Fruit fly (Drosophila melanogaster) whole organism, embryonic: Measurements from ENCODE around the gene RpL6.

Source experiments
- Aef1 ChIP-seq: fragments of 200-800 bp; sonication (Bioruptor generic); IDR thresholded peaks from 3 replicates; pipeline ENCODE4 v1.3.6; 2022; ENCODE audit warnings: missing biosample characterization, missing genetic modification characterization
- Awh ChIP-seq: fragments of 200-800 bp; sonication (Bioruptor generic); IDR thresholded peaks from 2 replicates; pipeline ENCODE4, ENCODE4 v1.3.6; 2022; ENCODE audit warnings: missing biosample characterization, missing genetic modification characterization
- B-H2 ChIP-seq: fragments of 200-800 bp; sonication (Bioruptor generic); optimal IDR thresholded peaks from 2 replicates; lab custom pipeline; 2018; ENCODE audit warnings: missing biosample characterization, mild to moderate bottlenecking, missing genetic modification characterization
- BEAF-32 ChIP-seq: fragments of 200-800 bp; sonication (Bioruptor generic); optimal IDR thresholded peaks from 3 replicates; lab custom pipeline; 2017; ENCODE audit warnings: missing biosample characterization, missing genetic modification characterization, mild to moderate bottlenecking, moderate library complexity, missing genetic modification reagents
- C15 ChIP-seq: fragments of 200-800 bp; sonication (Bioruptor generic); IDR thresholded peaks from 3 replicates; pipeline ENCODE4 v1.3.6; 2022; ENCODE audit warnings: missing biosample characterization, missing genetic modification characterization
- CG10366 ChIP-seq: fragments of 200-800 bp; sonication (Bioruptor generic); IDR thresholded peaks from 2 replicates; pipeline ENCODE4 v1.3.6; 2022; ENCODE audit warnings: missing biosample characterization, missing genetic modification characterization
- CG10979 ChIP-seq: fragments of 200-800 bp; sonication (Bioruptor generic); optimal IDR thresholded peaks from 2 replicates; lab custom pipeline; 2018; ENCODE audit warnings: missing biosample characterization, mild to moderate bottlenecking, missing genetic modification characterization, moderate library complexity
- CG11247 ChIP-seq: fragments of 200-800 bp; sonication (Bioruptor generic); IDR thresholded peaks from 2 replicates; pipeline ENCODE4 v1.3.6; 2022; ENCODE audit warnings: missing biosample characterization, missing genetic modification characterization
- CG12236 ChIP-seq: fragments of 200-800 bp; sonication (Bioruptor generic); optimal IDR thresholded peaks from 2 replicates; lab custom pipeline; 2016; ENCODE audit warnings: missing biosample characterization, missing genetic modification characterization
- CG13894 ChIP-seq: fragments of 200-800 bp; sonication (Bioruptor generic); optimal IDR thresholded peaks from 3 replicates; lab custom pipeline; 2018; ENCODE audit warnings: missing biosample characterization, mild to moderate bottlenecking, missing genetic modification characterization, moderate library complexity
- CG14050 ChIP-seq: fragments of 200-800 bp; sonication (Bioruptor generic); IDR thresholded peaks from 3 replicates; pipeline ENCODE4 v1.3.6; 2022; ENCODE audit warnings: missing biosample characterization, missing genetic modification characterization
- CG15269 ChIP-seq: fragments of 200-800 bp; sonication (Bioruptor generic); optimal IDR thresholded peaks from 2 replicates; lab custom pipeline; 2018; ENCODE audit warnings: missing biosample characterization, mild to moderate bottlenecking, missing genetic modification characterization, moderate library complexity
- CG15479 ChIP-seq: fragments of 200-800 bp; sonication (Bioruptor generic); optimal IDR thresholded peaks from 3 replicates; lab custom pipeline; 2019; ENCODE audit warnings: missing biosample characterization, mild to moderate bottlenecking, missing genetic modification characterization, moderate library complexity
- CG1603 ChIP-seq: fragments of 200-800 bp; sonication (Bioruptor generic); optimal IDR thresholded peaks from 2 replicates; lab custom pipeline; 2019; ENCODE audit warnings: missing biosample characterization, mild to moderate bottlenecking, missing genetic modification characterization, moderate library complexity
- CG17568 ChIP-seq: fragments of 200-800 bp; sonication (Bioruptor generic); optimal IDR thresholded peaks from 2 replicates; lab custom pipeline; 2018; ENCODE audit warnings: missing biosample characterization, mild to moderate bottlenecking, missing genetic modification characterization, moderate library complexity
- CG1792 ChIP-seq: fragments of 200-800 bp; sonication (Bioruptor generic); optimal IDR thresholded peaks from 2 replicates; lab custom pipeline; 2016; ENCODE audit warnings: missing biosample characterization, missing genetic modification characterization
- CG18262 ChIP-seq: fragments of 200-800 bp; optimal IDR thresholded peaks from 3 replicates; lab custom pipeline; 2019; ENCODE audit warnings: missing biosample characterization, mild to moderate bottlenecking, missing genetic modification characterization, moderate library complexity
- CG18476 ChIP-seq: fragments of 200-800 bp; sonication (Bioruptor generic); optimal IDR thresholded peaks from 2 replicates; lab custom pipeline; 2016; ENCODE audit warnings: missing biosample characterization, mild to moderate bottlenecking, missing genetic modification characterization
- CG31224 ChIP-seq: fragments of 200-800 bp; sonication (Bioruptor generic); IDR thresholded peaks from 2 replicates; pipeline ENCODE4 v1.3.6; 2022; ENCODE audit warnings: missing biosample characterization, missing genetic modification characterization
- CG32772 ChIP-seq: fragments of 200-800 bp; sonication (Bioruptor generic); IDR thresholded peaks from 2 replicates; pipeline ENCODE4 v1.3.6; 2022; ENCODE audit warnings: missing biosample characterization, missing genetic modification characterization
- CG4730 ChIP-seq: fragments of 200-800 bp; sonication (Bioruptor generic); IDR thresholded peaks from 2 replicates; pipeline ENCODE4 v1.3.6; 2022; ENCODE audit warnings: missing biosample characterization, missing genetic modification characterization
- CG5953 ChIP-seq: fragments of 200-800 bp; sonication (Bioruptor generic); IDR thresholded peaks from 2 replicates; pipeline ENCODE4 v1.3.6; 2022; ENCODE audit warnings: missing biosample characterization, missing genetic modification characterization
- CG6254 ChIP-seq: fragments of 200-800 bp; sonication (Bioruptor generic); optimal IDR thresholded peaks from 3 replicates; lab custom pipeline; 2017; ENCODE audit warnings: mild to moderate bottlenecking, missing biosample characterization, missing genetic modification reagents, missing genetic modification characterization
- CG7786 ChIP-seq: fragments of 200-800 bp; sonication (Bioruptor generic); optimal IDR thresholded peaks from 2 replicates; lab custom pipeline; 2016; ENCODE audit warnings: missing biosample characterization, missing genetic modification characterization
- CG7987 ChIP-seq: fragments of 200-800 bp; sonication (Bioruptor generic); optimal IDR thresholded peaks from 2 replicates; lab custom pipeline; 2018; ENCODE audit warnings: missing biosample characterization, mild to moderate bottlenecking, missing genetic modification characterization, moderate library complexity
- CG8478 ChIP-seq: fragments of >200 bp; optimal IDR thresholded peaks from 2 replicates; lab custom pipeline; 2018
- CG9932 ChIP-seq: fragments of 200-800 bp; sonication (Bioruptor generic); IDR thresholded peaks from 2 replicates; pipeline ENCODE4 v1.3.6; 2022; ENCODE audit warnings: missing biosample characterization, missing genetic modification characterization
- Dbx ChIP-seq: fragments of 200-800 bp; sonication (Bioruptor generic); IDR thresholded peaks from 3 replicates; pipeline ENCODE4 v1.3.6; 2022; ENCODE audit warnings: missing biosample characterization, missing genetic modification characterization
- Dip3 ChIP-seq: fragments of 200-800 bp; sonication (Bioruptor generic); optimal IDR thresholded peaks from 3 replicates; lab custom pipeline; 2016; ENCODE audit warnings: missing biosample characterization, missing genetic modification characterization
- Hr3 ChIP-seq: fragments of 200-800 bp; sonication (Bioruptor generic); optimal IDR thresholded peaks from 3 replicates; lab custom pipeline; 2016; ENCODE audit warnings: missing biosample characterization, missing genetic modification characterization
- MBD-R2 ChIP-seq: fragments of 200-800 bp; sonication (Bioruptor generic); IDR thresholded peaks from 2 replicates; pipeline ENCODE4 v1.3.6; 2022; ENCODE audit warnings: missing biosample characterization, missing genetic modification characterization
- Meics ChIP-seq: fragments of 200-800 bp; sonication (Bioruptor generic); optimal IDR thresholded peaks from 2 replicates; lab custom pipeline; 2017; ENCODE audit warnings: missing biosample characterization, mild to moderate bottlenecking, missing genetic modification characterization
- Nf-YA ChIP-seq: fragments of 200-800 bp; sonication (Bioruptor generic); IDR thresholded peaks from 2 replicates; pipeline ENCODE4 v1.3.6; 2022; ENCODE audit warnings: missing biosample characterization, missing genetic modification characterization
- Ssrp ChIP-seq: fragments of 200-800 bp; sonication (Bioruptor generic); optimal IDR thresholded peaks from 2 replicates; lab custom pipeline; 2018; ENCODE audit warnings: missing biosample characterization, mild to moderate bottlenecking, missing genetic modification characterization, moderate library complexity
- ara ChIP-seq: fragments of 200-800 bp; sonication (Bioruptor generic); IDR thresholded peaks from 2 replicates; pipeline ENCODE4 v1.3.6; 2022; ENCODE audit warnings: missing biosample characterization, missing genetic modification characterization
- az2 ChIP-seq: fragments of 200-800 bp; sonication (Bioruptor generic); optimal IDR thresholded peaks from 3 replicates; lab custom pipeline; 2016; ENCODE audit warnings: missing biosample characterization, missing genetic modification characterization
- chinmo ChIP-seq: fragments of 200-800 bp; sonication (Bioruptor generic); IDR thresholded peaks from 4 replicates; pipeline ENCODE4 v1.3.6; 2022; ENCODE audit warnings: missing biosample characterization, missing genetic modification characterization; ENCODE audit not compliant: partially characterized antibody
- ewg ChIP-seq: fragments of 200-800 bp; sonication (Bioruptor generic); optimal IDR thresholded peaks from 3 replicates; lab custom pipeline; 2017; ENCODE audit warnings: mild to moderate bottlenecking, missing biosample characterization, missing genetic modification reagents, missing genetic modification characterization
- fd96Cb ChIP-seq: fragments of 200-800 bp; sonication (Bioruptor generic); optimal IDR thresholded peaks from 2 replicates; lab custom pipeline; 2018; ENCODE audit warnings: missing biosample characterization, mild to moderate bottlenecking, missing genetic modification characterization, moderate library complexity
- gce ChIP-seq: fragments of 200-800 bp; sonication (Bioruptor generic); IDR thresholded peaks from 3 replicates; pipeline ENCODE4 v1.3.6; 2022; ENCODE audit warnings: missing biosample characterization, missing genetic modification characterization
- hkb ChIP-seq, 2 experiments: fragments of 200-800 bp in 1 of 2; fragments of >200 bp in 1 of 2; sonication (Bioruptor generic) in 1 of 2; IDR thresholded peaks in 1 of 2; optimal IDR thresholded peaks in 1 of 2; 2 replicates each; pipeline versions ENCODE4 v1.3.6 to Lab custom; 2017 to 2022; ENCODE audit warnings: missing biosample characterization in 1 of 2, missing genetic modification characterization in 1 of 2
- ken ChIP-seq: fragments of 200-800 bp; sonication (Bioruptor generic); IDR thresholded peaks from 3 replicates; pipeline ENCODE4 v1.3.6; 2022; ENCODE audit warnings: missing biosample characterization, missing genetic modification characterization
- mirr ChIP-seq: fragments of 200-800 bp; sonication (Bioruptor generic); optimal IDR thresholded peaks from 3 replicates; lab custom pipeline; 2018; ENCODE audit warnings: missing biosample characterization, mild to moderate bottlenecking, missing genetic modification characterization
- pb ChIP-seq: fragments of 200-800 bp; sonication (Bioruptor generic); optimal IDR thresholded peaks from 3 replicates; lab custom pipeline; 2016; ENCODE audit warnings: missing biosample characterization, missing genetic modification characterization
- phol ChIP-seq: fragments of 200-800 bp; sonication (Bioruptor generic); optimal IDR thresholded peaks from 3 replicates; lab custom pipeline; 2018; ENCODE audit warnings: missing biosample characterization, mild to moderate bottlenecking, missing genetic modification characterization, moderate library complexity
- run ChIP-seq: fragments of 200-800 bp; sonication (Bioruptor generic); optimal IDR thresholded peaks from 3 replicates; lab custom pipeline; 2018; ENCODE audit warnings: missing biosample characterization, mild to moderate bottlenecking, missing genetic modification characterization
- stwl ChIP-seq: fragments of 200-800 bp; sonication (Bioruptor generic); optimal IDR thresholded peaks from 3 replicates; lab custom pipeline; 2018; ENCODE audit warnings: missing biosample characterization, mild to moderate bottlenecking, missing genetic modification characterization, moderate library complexity
- tup ChIP-seq: fragments of 200-800 bp; sonication (Bioruptor generic); optimal IDR thresholded peaks from 2 replicates; lab custom pipeline; 2016; ENCODE audit warnings: missing biosample characterization, mild to moderate bottlenecking, missing genetic modification characterization, moderate library complexity
- zen2 ChIP-seq: fragments of 200-800 bp; sonication (Bioruptor generic); IDR thresholded peaks from 3 replicates; pipeline ENCODE4 v1.3.6; 2022; ENCODE audit warnings: missing biosample characterization, missing genetic modification characterization; ENCODE audit not compliant: partially characterized antibody
- zfh2 ChIP-seq: fragments of 200-800 bp; sonication (Bioruptor generic); optimal IDR thresholded peaks from 2 replicates; lab custom pipeline; 2016; ENCODE audit warnings: missing biosample characterization, missing genetic modification characterization

Gene RpL6

DNA sequence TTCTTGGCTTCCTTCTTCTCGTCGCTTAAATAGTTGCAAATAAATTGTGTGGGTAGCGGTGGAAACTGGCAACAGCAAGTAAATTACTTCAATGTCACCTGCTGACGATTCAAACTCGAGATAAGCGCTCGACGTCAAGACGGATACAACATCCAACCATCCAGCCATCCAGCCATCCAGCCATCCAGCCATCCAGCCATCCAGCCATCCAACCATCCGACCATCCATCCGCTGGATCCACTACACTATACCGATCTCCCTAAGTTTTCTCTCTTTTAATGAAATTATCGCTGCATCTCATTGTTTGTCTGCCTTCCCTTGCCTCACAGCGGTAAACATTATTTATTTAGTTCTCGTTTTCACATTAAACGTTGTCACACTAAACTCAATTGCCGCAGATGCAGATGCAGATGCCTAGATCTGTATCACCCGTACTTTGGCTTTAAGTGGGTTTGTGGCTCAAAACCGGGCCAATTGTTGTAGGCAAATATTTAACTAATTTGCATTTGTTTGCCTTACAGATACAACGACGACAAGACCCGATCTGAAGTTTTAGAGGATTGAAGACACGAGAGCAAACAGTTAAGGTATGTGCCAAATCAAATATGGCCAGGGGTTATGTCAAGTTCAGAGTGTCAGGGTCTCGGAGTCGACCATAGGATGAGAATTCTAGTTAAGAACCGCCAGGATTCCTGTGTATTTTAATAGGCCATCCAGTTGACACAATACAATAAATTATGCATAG lies 47.1 kb downstream of the RpL6 start (continued):
- TF ChIP-seq chinmo (GFP tag; lab: Robert Waterston, UW) (no peak), CG31224 (GFP tag; lab: Robert Waterston, UW) (no peak), tup (GFP tag; lab: Kevin White, UChicago) (no peak), gce (GFP tag; lab: Robert Waterston, UW) (0 out of 3 replicates have a peak, but pooled peaks have one; percentile 43), Dbx (GFP tag; lab: Robert Waterston, UW) (no peak), ewg (GFP tag; lab: Kevin White, UChicago) (no peak), B-H2 (GFP tag; lab: Kevin White, UChicago) (no peak), BEAF-32 (GFP tag; lab: Kevin White, UChicago) (no peak), Hr3 (GFP tag; lab: Kevin White, UChicago) (no peak), CG9932 (no peak), CG12236 (GFP tag; lab: Kevin White, UChicago) (no peak), CG5953 (GFP tag; lab: Robert Waterston, UW) (no peak), CG10366 (GFP tag; lab: Robert Waterston, UW) (no peak), hkb (optimal IDR thresholded peaks at IDR 0.05; lab: Kevin White, UChicago) (no peak), hkb (GFP tag; IDR thresholded peaks at IDR 0.05; lab: Robert Waterston, UW) (peak; percentile 30; the same call in 1 of the 2 replicates), CG11247 (no peak), CG10979 (peak; percentile 12), mirr (no peak), ken (GFP tag; lab: Robert Waterston, UW) (no peak), MBD-R2 (GFP tag; lab: Robert Waterston, UW) (no peak), az2 (no peak), CG18262 (tag; lab: Kevin White, UChicago) (peak; percentile 30), Meics (GFP tag; lab: Kevin White, UChicago) (no peak), zen2 (no peak), CG6254 (GFP tag; lab: Kevin White, UChicago) (no peak), CG18476 (GFP tag; lab: Kevin White, UChicago) (no peak), stwl (tag; lab: Kevin White, UChicago) (no peak), CG14050 (GFP tag; lab: Robert Waterston, UW) (no peak), fd96Cb (tag; lab: Kevin White, UChicago) (no peak), Awh (GFP tag; lab: Robert Waterston, UW) (peak; percentile 26; the same call in 1 of the 2 replicates), CG7786 (no peak), CG4730 (GFP tag; lab: Robert Waterston, UW) (no peak), C15 (GFP tag; lab: Robert Waterston, UW) (no peak), CG1792 (GFP tag; lab: Kevin White, UChicago) (no peak), CG8478 (lab: Kevin White, UChicago) (no peak), Ssrp (tag; lab: Kevin White, UChicago) (no peak), zfh2 (no peak), phol (tag; lab: Kevin White, UChicago) (no peak), CG7987 (GFP tag; lab: Kevin White, UChicago) (no peak), CG32772 (GFP tag; lab: Robert Waterston, UW) (no peak), pb (no peak), Nf-YA (GFP tag; lab: Robert Waterston, UW) (no peak), Dip3 (GFP tag; lab: Kevin White, UChicago) (no peak), CG17568 (GFP tag; lab: Kevin White, UChicago) (peak; percentile 10), Aef1 (GFP tag; lab: Robert Waterston, UW) (no peak), ara (GFP tag; lab: Robert Waterston, UW) (no peak), CG13894 (no peak), CG15269 (tag; lab: Kevin White, UChicago) (no peak), CG1603 (peak; percentile 52), run (no peak), CG15479 (GFP tag; lab: Kevin White, UChicago) (no peak)
